Worm (Caenorhabditis elegans): ENCODE results near the gene ufd-1.

DNA sequence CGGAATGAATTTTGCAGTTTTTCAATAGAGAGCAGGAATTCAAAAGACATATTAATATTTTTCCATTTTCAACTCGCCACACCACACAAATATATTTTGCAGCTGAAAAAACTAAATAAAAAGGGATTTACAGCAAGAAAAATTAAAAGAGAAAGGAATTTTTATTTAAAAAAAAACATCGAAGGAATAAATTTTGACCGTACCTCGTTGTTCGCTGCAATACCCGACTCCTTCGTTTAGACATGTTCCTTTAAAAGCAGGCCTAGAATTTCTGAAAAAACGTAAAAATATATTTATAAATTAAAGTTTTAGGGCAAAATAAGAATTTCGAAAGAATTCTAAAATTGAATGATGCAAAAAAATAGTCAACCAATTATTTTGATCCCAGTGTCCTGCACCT, 5.1 kb upstream of the ufd-1 start, which contains the start of gene F19B6.1:
- TF ChIP-seq zag-1 (tag; optimal IDR thresholded peaks at IDR 0.05) (no peak), mdl-1 (tag; optimal IDR thresholded peaks at IDR 0.05) (no peak), R02D3.7 (tag; optimal IDR thresholded peaks at IDR 0.05) (no peak), unc-39 (tag; optimal IDR thresholded peaks at IDR 0.05) (no peak), egl-5 (tag; optimal IDR thresholded peaks at IDR 0.05) (no peak)
